Worm (Caenorhabditis elegans) whole organism, L4 larva: ENCODE data around the gene C33C12.4.

Experiments
- D1046.2 ChIP-seq: fragments of 200-800 bp; sonication (Bioruptor generic); IDR thresholded peaks from 2 replicates; pipeline ENCODE4 v1.3.6; 2022; ENCODE audit warnings: missing genetic modification characterization, missing compliant biosample characterization
- F49E8.2 ChIP-seq: sonication (generic microtip); optimal IDR thresholded peaks from 2 replicates; lab custom pipeline; 2016; ENCODE audit warnings: missing compliant biosample characterization, mild to moderate bottlenecking, missing genetic modification characterization, borderline replicate concordance
- R02D3.7 ChIP-seq: fragments of 150-350 bp; sonication (generic microtip); optimal IDR thresholded peaks from 3 replicates; lab custom pipeline; 2014; ENCODE audit warnings: missing biosample characterization, missing genetic modification characterization
- aha-1 ChIP-seq: fragments of 150-350 bp; peaks from one replicate; lab custom pipeline; 2014; ENCODE audit warnings: missing biosample characterization, missing genetic modification characterization
- ceh-82 ChIP-seq: sonication (generic microtip); optimal IDR thresholded peaks from 2 replicates; lab custom pipeline; 2017; ENCODE audit warnings: missing biosample characterization, missing genetic modification characterization
- php-3 ChIP-seq: fragments of 200-800 bp; sonication (Bioruptor generic); IDR thresholded peaks from 2 replicates; pipeline ENCODE4 v1.3.6; 2022; ENCODE audit warnings: missing genetic modification reagents, missing genetic modification characterization, missing compliant biosample characterization
- saeg-2 ChIP-seq: fragments of 200-800 bp; sonication (Bioruptor generic); IDR thresholded peaks from 2 replicates; pipeline ENCODE4 v1.3.6; 2022; ENCODE audit warnings: missing genetic modification reagents, missing genetic modification characterization, missing compliant biosample characterization

DNA sequence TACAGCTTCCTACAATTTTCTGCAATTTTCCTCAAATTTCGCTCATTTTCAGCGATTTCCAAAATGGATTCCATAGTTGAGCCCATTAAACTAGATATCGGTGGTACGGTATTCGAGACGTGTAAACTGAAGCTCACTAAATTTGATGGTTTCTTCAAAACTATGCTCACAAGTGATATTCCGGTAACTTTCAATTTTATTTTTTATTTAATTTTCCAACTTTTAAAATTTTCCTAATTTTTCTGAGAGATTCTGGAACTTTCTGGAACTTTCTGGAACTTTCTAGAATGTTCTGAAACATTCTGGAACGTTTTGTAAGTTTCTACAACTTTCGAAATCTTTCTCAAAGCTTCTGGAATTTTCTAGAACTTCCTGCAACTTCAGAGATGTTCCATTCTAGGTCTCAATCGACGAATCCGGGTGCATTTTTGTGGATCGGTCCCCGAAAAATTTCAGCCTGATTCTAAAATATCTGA, 19.3 kb downstream of the C33C12.4 start, which contains the start of gene C40A11.2:
- TF ChIP-seq php-3 (GFP tag; lab: Robert Waterston, UW): no peak
- no peak for TF ChIP-seq D1046.2 (GFP tag; lab: Robert Waterston, UW)
- no peak for TF ChIP-seq aha-1 (tag; lab: Kevin White, UChicago)
- TF ChIP-seq R02D3.7 (tag; lab: Kevin White, UChicago): no peak
- no peak for TF ChIP-seq ceh-82 (tag; lab: Kevin White, UChicago)
- no peak for TF ChIP-seq F49E8.2 (tag; lab: Kevin White, UChicago)
- no peak for TF ChIP-seq saeg-2 (GFP tag; lab: Robert Waterston, UW)
